Fruit fly (Drosophila melanogaster) whole organism, embryonic: ENCODE data around the gene Acyp2.
A peak's percentile ranks its signal among the peaks of the same experiment; 100 is the strongest.

ENCODE experiments used
- Atf6 ChIP-seq: fragments of 200-800 bp; sonication (Bioruptor generic); IDR thresholded peaks from 2 replicates; pipeline ENCODE4 v1.3.6; 2022; ENCODE audit warnings: missing biosample characterization, missing genetic modification characterization
- Blimp-1 ChIP-seq: fragments of 200-800 bp; sonication (Bioruptor generic); optimal IDR thresholded peaks from 3 replicates; lab custom pipeline; 2018; ENCODE audit warnings: missing biosample characterization, missing genetic modification characterization, mild to moderate bottlenecking, moderate library complexity, missing genetic modification reagents
- C15 ChIP-seq: fragments of 200-800 bp; sonication (Bioruptor generic); IDR thresholded peaks from 3 replicates; pipeline ENCODE4 v1.3.6; 2022; ENCODE audit warnings: missing biosample characterization, missing genetic modification characterization
- CG10147 ChIP-seq: fragments of 200-800 bp; sonication (Bioruptor generic); optimal IDR thresholded peaks from 2 replicates; lab custom pipeline; 2019; ENCODE audit warnings: missing biosample characterization, mild to moderate bottlenecking, missing genetic modification characterization, moderate library complexity
- CG1024 ChIP-seq: fragments of 200-800 bp; sonication (Bioruptor generic); IDR thresholded peaks from 2 replicates; pipeline ENCODE4 v1.3.6; 2022; ENCODE audit warnings: missing biosample characterization, missing genetic modification characterization
- CG10431 ChIP-seq: fragments of 200-800 bp; sonication (Bioruptor generic); optimal IDR thresholded peaks from 3 replicates; lab custom pipeline; 2018; ENCODE audit warnings: missing biosample characterization, mild to moderate bottlenecking, missing genetic modification characterization
- CG13287 ChIP-seq: fragments of 200-800 bp; sonication (Bioruptor generic); IDR thresholded peaks from 2 replicates; pipeline ENCODE4 v1.3.6; 2022; ENCODE audit warnings: missing biosample characterization, missing genetic modification characterization; ENCODE audit not compliant: partially characterized antibody
- CG13424 ChIP-seq: fragments of 200-800 bp; sonication (Bioruptor generic); optimal IDR thresholded peaks from 2 replicates; lab custom pipeline; 2019; ENCODE audit warnings: missing biosample characterization, mild to moderate bottlenecking, missing genetic modification characterization, moderate library complexity
- CG13624 ChIP-seq: fragments of 200-800 bp; sonication (Bioruptor generic); optimal IDR thresholded peaks from 2 replicates; lab custom pipeline; 2016; ENCODE audit warnings: missing biosample characterization, missing genetic modification characterization
- CG15514 ChIP-seq: fragments of 200-800 bp; sonication (Bioruptor generic); optimal IDR thresholded peaks from 3 replicates; lab custom pipeline; 2017; ENCODE audit warnings: missing biosample characterization, missing genetic modification characterization, mild to moderate bottlenecking, moderate library complexity, missing genetic modification reagents
- CG1602 ChIP-seq: fragments of 200-800 bp; sonication (Bioruptor generic); optimal IDR thresholded peaks from 3 replicates; lab custom pipeline; 2016; ENCODE audit warnings: missing biosample characterization, missing genetic modification characterization
- CG2120 ChIP-seq: fragments of 200-800 bp; sonication (Bioruptor generic); optimal IDR thresholded peaks from 3 replicates; lab custom pipeline; 2016; ENCODE audit warnings: missing biosample characterization, missing genetic modification characterization
- CG2678 ChIP-seq: fragments of 200-800 bp; sonication (Bioruptor generic); optimal IDR thresholded peaks from 3 replicates; lab custom pipeline; 2019; ENCODE audit warnings: missing biosample characterization, mild to moderate bottlenecking, missing genetic modification characterization, moderate library complexity
- CG31388 ChIP-seq: fragments of 200-800 bp; sonication (Bioruptor generic); optimal IDR thresholded peaks from 2 replicates; lab custom pipeline; 2016; ENCODE audit warnings: missing biosample characterization, missing genetic modification characterization
- CG31441 ChIP-seq: fragments of 200-800 bp; sonication (Bioruptor generic); IDR thresholded peaks from 2 replicates; pipeline ENCODE4 v1.3.6; 2022; ENCODE audit warnings: missing biosample characterization, missing genetic modification characterization
- CG33213 ChIP-seq: fragments of 200-800 bp; sonication (Bioruptor generic); optimal IDR thresholded peaks from 3 replicates; lab custom pipeline; 2016; ENCODE audit warnings: missing biosample characterization, missing genetic modification characterization
- CG3726 ChIP-seq: fragments of 200-800 bp; sonication (Bioruptor generic); IDR thresholded peaks from 3 replicates; pipeline ENCODE4, ENCODE4 v1.3.6; 2022; ENCODE audit warnings: missing biosample characterization, missing genetic modification characterization
- CG4424 ChIP-seq: fragments of 200-800 bp; sonication (Bioruptor generic); optimal IDR thresholded peaks from 3 replicates; lab custom pipeline; 2016; ENCODE audit warnings: missing biosample characterization, missing genetic modification characterization
- CG4854 ChIP-seq: fragments of 200-800 bp; sonication (Bioruptor generic); optimal IDR thresholded peaks from 2 replicates; lab custom pipeline; 2016; ENCODE audit warnings: missing biosample characterization, missing genetic modification characterization, inconsistent platforms
- CG7271 ChIP-seq: fragments of 200-800 bp; sonication (Bioruptor generic); optimal IDR thresholded peaks from 2 replicates; lab custom pipeline; 2018; ENCODE audit warnings: missing biosample characterization, mild to moderate bottlenecking, missing genetic modification characterization, moderate library complexity
- CG9876 ChIP-seq: fragments of 200-800 bp; sonication (Bioruptor generic); optimal IDR thresholded peaks from 2 replicates; lab custom pipeline; 2016; ENCODE audit warnings: missing biosample characterization, missing genetic modification characterization
- Drgx ChIP-seq: fragments of 200-800 bp; sonication (Bioruptor generic); IDR thresholded peaks from 2 replicates; pipeline ENCODE4 v1.3.6; 2022; ENCODE audit warnings: missing biosample characterization, missing genetic modification characterization
- ERR ChIP-seq: fragments of 200-800 bp; sonication (Bioruptor generic); optimal IDR thresholded peaks from 2 replicates; lab custom pipeline; 2016; ENCODE audit warnings: missing biosample characterization, missing genetic modification characterization
- Hr78 ChIP-seq, 2 experiments: fragments of 200-800 bp in 1 of 2; fragments of >200 bp in 1 of 2; sonication (Bioruptor generic) in 1 of 2; optimal IDR thresholded peaks; 2 replicates each; lab custom pipeline; 2017 to 2019; ENCODE audit warnings: missing biosample characterization in 2 of 2, missing genetic modification characterization in 2 of 2, mild to moderate bottlenecking in 1 of 2, moderate library complexity in 1 of 2
- Jarid2 ChIP-seq: fragments of 200-800 bp; sonication (Bioruptor generic); optimal IDR thresholded peaks from 3 replicates; lab custom pipeline; 2017; ENCODE audit warnings: mild to moderate bottlenecking, missing biosample characterization, missing genetic modification reagents, missing genetic modification characterization
- NFAT ChIP-seq: fragments of 200-800 bp; sonication (Bioruptor generic); IDR thresholded peaks from 2 replicates; pipeline ENCODE4 v1.3.6; 2022; ENCODE audit warnings: missing biosample characterization, missing genetic modification characterization
- Nf-YC ChIP-seq: fragments of 200-800 bp; optimal IDR thresholded peaks from 3 replicates; lab custom pipeline; 2019; ENCODE audit warnings: missing biosample characterization, mild to moderate bottlenecking, missing genetic modification characterization, moderate library complexity
- Ravus ChIP-seq: fragments of 200-800 bp; sonication (Bioruptor generic); IDR thresholded peaks from 2 replicates; pipeline ENCODE4 v1.3.6; 2022; ENCODE audit warnings: missing biosample characterization, missing genetic modification characterization
- Sry-β ChIP-seq: fragments of 200-800 bp; sonication (Bioruptor generic); optimal IDR thresholded peaks from 2 replicates; lab custom pipeline; 2018; ENCODE audit warnings: missing biosample characterization, mild to moderate bottlenecking, missing genetic modification characterization, moderate library complexity
- Usf ChIP-seq: fragments of 200-800 bp; sonication (Bioruptor generic); optimal IDR thresholded peaks from 2 replicates; lab custom pipeline; 2017; ENCODE audit warnings: missing genotype, missing biosample characterization, missing genetic modification characterization
- chm ChIP-seq: fragments of 200-800 bp; sonication (Bioruptor generic); IDR thresholded peaks from 2 replicates; pipeline ENCODE4 v1.3.6; 2022; ENCODE audit warnings: missing biosample characterization, missing genetic modification characterization
- dmrt99B ChIP-seq: fragments of 200-800 bp; sonication (Bioruptor generic); optimal IDR thresholded peaks from 2 replicates; lab custom pipeline; 2018; ENCODE audit warnings: missing biosample characterization, mild to moderate bottlenecking, missing genetic modification characterization, moderate library complexity
- ems ChIP-seq: fragments of 200-800 bp; sonication (Bioruptor generic); optimal IDR thresholded peaks from 3 replicates; lab custom pipeline; 2016; ENCODE audit warnings: missing biosample characterization, missing genetic modification characterization
- exex ChIP-seq: fragments of 200-800 bp; sonication (Bioruptor generic); optimal IDR thresholded peaks from 4 replicates; lab custom pipeline; 2018; ENCODE audit warnings: missing biosample characterization, mild to moderate bottlenecking, missing genetic modification characterization, moderate library complexity
- gt ChIP-seq: fragments of 200-800 bp; sonication (Bioruptor generic); IDR thresholded peaks from 2 replicates; pipeline ENCODE4 v1.3.6; 2022; ENCODE audit warnings: missing biosample characterization, missing genetic modification characterization
- h ChIP-seq: fragments of >200 bp; optimal IDR thresholded peaks from 2 replicates; lab custom pipeline; 2017
- hkb ChIP-seq, 2 experiments: fragments of 200-800 bp in 1 of 2; fragments of >200 bp in 1 of 2; sonication (Bioruptor generic) in 1 of 2; IDR thresholded peaks in 1 of 2; optimal IDR thresholded peaks in 1 of 2; 2 replicates each; pipeline versions ENCODE4 v1.3.6 to Lab custom; 2017 to 2022; ENCODE audit warnings: missing biosample characterization in 1 of 2, missing genetic modification characterization in 1 of 2
- hth ChIP-seq: fragments of >200 bp; optimal IDR thresholded peaks from 2 replicates; lab custom pipeline; 2017; ENCODE audit warnings: inconsistent platforms
- jigr1 ChIP-seq: fragments of 200-800 bp; sonication (Bioruptor generic); IDR thresholded peaks from 3 replicates; pipeline ENCODE4 v1.3.6; 2022; ENCODE audit warnings: missing biosample characterization, missing genetic modification characterization
- ken ChIP-seq: fragments of 200-800 bp; sonication (Bioruptor generic); IDR thresholded peaks from 3 replicates; pipeline ENCODE4 v1.3.6; 2022; ENCODE audit warnings: missing biosample characterization, missing genetic modification characterization
- kni ChIP-seq: fragments of 200-800 bp; sonication (Bioruptor generic); optimal IDR thresholded peaks from 3 replicates; lab custom pipeline; 2017; ENCODE audit warnings: mild to moderate bottlenecking, missing biosample characterization, missing genetic modification reagents, missing genetic modification characterization
- lilli ChIP-seq: fragments of 200-800 bp; sonication (Bioruptor generic); optimal IDR thresholded peaks from 3 replicates; lab custom pipeline; 2016; ENCODE audit warnings: missing biosample characterization, missing genetic modification characterization
- nerfin-1 ChIP-seq: fragments of 200-800 bp; sonication (Bioruptor generic); optimal IDR thresholded peaks from 3 replicates; lab custom pipeline; 2019; ENCODE audit warnings: missing biosample characterization, mild to moderate bottlenecking, missing genetic modification characterization, moderate library complexity
- pum ChIP-seq: fragments of 200-800 bp; sonication (Bioruptor generic); optimal IDR thresholded peaks from 2 replicates; lab custom pipeline; 2016; ENCODE audit warnings: missing biosample characterization, missing genetic modification characterization
- sens ChIP-seq: fragments of 200-800 bp; sonication (Bioruptor generic); peaks from one replicate; lab custom pipeline; 2016; ENCODE audit warnings: missing biosample characterization, missing genetic modification characterization
- sens-2 ChIP-seq: fragments of 200-800 bp; sonication (Bioruptor generic); IDR thresholded peaks from 2 replicates; pipeline ENCODE4 v1.3.6; 2022; ENCODE audit warnings: missing biosample characterization, missing genetic modification characterization
- sqz ChIP-seq: fragments of 200-800 bp; sonication (Bioruptor generic); optimal IDR thresholded peaks from 3 replicates; lab custom pipeline; 2018; ENCODE audit warnings: missing biosample characterization, mild to moderate bottlenecking, missing genetic modification characterization
- stc ChIP-seq: fragments of 200-800 bp; sonication (Bioruptor generic); IDR thresholded peaks from 2 replicates; pipeline ENCODE4 v1.3.6; 2022; ENCODE audit warnings: missing biosample characterization, missing genetic modification characterization
- sug ChIP-seq: fragments of 200-800 bp; optimal IDR thresholded peaks from 2 replicates; lab custom pipeline; 2019; ENCODE audit warnings: missing biosample characterization, mild to moderate bottlenecking, missing genetic modification characterization, moderate library complexity
- wdn ChIP-seq: fragments of 200-800 bp; sonication (Bioruptor generic); IDR thresholded peaks from 2 replicates; pipeline ENCODE4 v1.3.6; 2022; ENCODE audit warnings: missing biosample characterization, missing genetic modification characterization
- zen ChIP-seq: fragments of 200-800 bp; sonication (Bioruptor generic); optimal IDR thresholded peaks from 3 replicates; lab custom pipeline; 2018; ENCODE audit warnings: missing biosample characterization, mild to moderate bottlenecking, missing genetic modification characterization, moderate library complexity

Acyp2 gene

dm6 chr3R:15794258-15794727, 1.8 kb downstream of the Acyp2 start (continued):
- peak; percentile 100 for TF ChIP-seq sqz
- TF ChIP-seq Hr78 (GFP tag; optimal IDR thresholded peaks at IDR 0.05; lab: Kevin White, UChicago): no peak
- TF ChIP-seq stc (GFP tag; lab: Robert Waterston, UW): peak; percentile 19; the same call in 1 of the 2 replicates
- TF ChIP-seq CG1024 (GFP tag; lab: Robert Waterston, UW): 0 out of 2 replicates have a peak, but pooled peaks have one; percentile 28
- no peak for TF ChIP-seq h
- no peak for TF ChIP-seq CG13287
- TF ChIP-seq CG10431 (GFP tag; lab: Kevin White, UChicago): peak; percentile 65
- TF ChIP-seq kni (GFP tag; lab: Kevin White, UChicago): peak; percentile 72
- no peak for TF ChIP-seq C15
- TF ChIP-seq CG7271: no peak
- TF ChIP-seq Jarid2 (GFP tag; lab: Kevin White, UChicago): no peak
- peak; percentile 62 for TF ChIP-seq nerfin-1
- peak; percentile 66 for TF ChIP-seq CG33213 (GFP tag; lab: Kevin White, UChicago)
- TF ChIP-seq Usf (GFP tag; lab: Kevin White, UChicago): no peak
- TF ChIP-seq lilli (GFP tag; lab: Kevin White, UChicago): peak; percentile 16
- TF ChIP-seq ken (GFP tag; lab: Robert Waterston, UW): no peak
- TF ChIP-seq sens-2: no peak
- TF ChIP-seq jigr1 (GFP tag; lab: Robert Waterston, UW): no peak
- TF ChIP-seq NFAT: peak; percentile 40; the same call in 1 of the 2 replicates
- TF ChIP-seq CG3726 (GFP tag; lab: Robert Waterston, UW): no peak
- TF ChIP-seq CG13424 (tag; lab: Kevin White, UChicago): peak; percentile 14
- TF ChIP-seq wdn (GFP tag; lab: Robert Waterston, UW): no peak
- peak; percentile 39 for TF ChIP-seq Nf-YC
- no peak for TF ChIP-seq CG9876 (GFP tag; lab: Kevin White, UChicago)
- TF ChIP-seq Sry-β (GFP tag; lab: Kevin White, UChicago): no peak
- TF ChIP-seq Atf6 (GFP tag; lab: Robert Waterston, UW): no peak
- TF ChIP-seq hth (lab: Kevin White, UChicago): no peak
- no peak; the same call in 1 of the 2 replicates for TF ChIP-seq chm (GFP tag; lab: Robert Waterston, UW)
- TF ChIP-seq CG2120 (GFP tag; lab: Kevin White, UChicago): peak; percentile 58
- TF ChIP-seq CG1602: peak; percentile 5
- TF ChIP-seq pum: no peak
- TF ChIP-seq exex (tag; lab: Kevin White, UChicago): peak; percentile 18
- peak; percentile 9 for TF ChIP-seq Blimp-1 (GFP tag; lab: Kevin White, UChicago)
- TF ChIP-seq CG10147 (GFP tag; lab: Kevin White, UChicago): peak; percentile 4
- TF ChIP-seq CG13624 (GFP tag; lab: Kevin White, UChicago): peak; percentile 83
- no peak for TF ChIP-seq Drgx (GFP tag; lab: Robert Waterston, UW)
- TF ChIP-seq ERR (GFP tag; lab: Kevin White, UChicago): no peak
- TF ChIP-seq CG2678: no peak
- no peak for TF ChIP-seq dmrt99B (tag; lab: Kevin White, UChicago)
- TF ChIP-seq CG15514 (GFP tag; lab: Kevin White, UChicago): peak; percentile 45
- peak; percentile 3 for TF ChIP-seq zen (tag; lab: Kevin White, UChicago)
- no peak for TF ChIP-seq CG31388 (GFP tag; lab: Kevin White, UChicago)
- TF ChIP-seq gt: no peak
- peak; percentile 21 for TF ChIP-seq CG4424
- no peak for TF ChIP-seq Ravus (GFP tag; lab: Robert Waterston, UW)
- peak; percentile 29 for TF ChIP-seq ems (GFP tag; lab: Kevin White, UChicago)
- TF ChIP-seq CG31441 (GFP tag; lab: Robert Waterston, UW): no peak
- peak; percentile 5 for TF ChIP-seq sug
- no peak for TF ChIP-seq hkb (optimal IDR thresholded peaks at IDR 0.05; lab: Kevin White, UChicago)
- no peak for TF ChIP-seq hkb (GFP tag; IDR thresholded peaks at IDR 0.05; lab: Robert Waterston, UW)
- no peak for TF ChIP-seq CG4854 (GFP tag; lab: Kevin White, UChicago)
- TF ChIP-seq sens: peak; percentile 85
